Fruit fly (Drosophila melanogaster): ENCODE results near the gene CG3631.
A peak's percentile ranks its signal among the peaks of the same experiment; 100 is the strongest.

CG3631 gene

DNA sequence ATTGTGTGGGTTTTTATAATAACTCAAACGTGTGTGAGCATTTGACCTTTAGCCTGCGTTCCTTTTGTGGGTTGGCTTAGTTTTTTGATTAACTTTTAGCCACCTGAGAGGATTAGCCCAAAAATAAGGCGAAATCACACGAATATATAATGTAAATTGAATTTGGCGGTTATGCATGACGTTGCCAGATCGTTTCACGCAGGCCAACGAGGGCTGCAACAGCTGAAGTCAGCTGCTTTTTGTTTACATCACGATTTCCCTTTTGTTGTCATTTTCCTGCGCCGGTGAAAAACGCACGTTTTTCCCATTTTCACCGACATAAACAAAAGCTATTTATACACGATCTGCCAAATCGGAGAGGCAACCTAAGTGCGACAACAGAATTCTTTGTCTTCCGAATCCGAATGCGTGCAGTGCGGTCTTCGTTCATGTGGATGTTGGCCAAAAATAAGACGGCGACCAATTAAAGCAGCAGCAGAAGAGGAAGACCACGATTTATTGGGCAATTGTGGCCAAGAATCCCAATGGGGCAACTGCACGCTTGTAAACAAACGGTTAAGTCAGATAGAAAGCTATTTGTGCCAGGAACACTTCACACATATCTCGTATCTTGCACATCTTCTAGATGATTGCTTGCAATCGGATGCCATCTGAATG lies at the start of gene CG3631:
Gene CG3631 (plus strand): TSS at position 251 of the 657 bp plus-strand sequence.
- TF ChIP-seq noc (tag; optimal IDR thresholded peaks at IDR 0.05): no peak

DNA sequence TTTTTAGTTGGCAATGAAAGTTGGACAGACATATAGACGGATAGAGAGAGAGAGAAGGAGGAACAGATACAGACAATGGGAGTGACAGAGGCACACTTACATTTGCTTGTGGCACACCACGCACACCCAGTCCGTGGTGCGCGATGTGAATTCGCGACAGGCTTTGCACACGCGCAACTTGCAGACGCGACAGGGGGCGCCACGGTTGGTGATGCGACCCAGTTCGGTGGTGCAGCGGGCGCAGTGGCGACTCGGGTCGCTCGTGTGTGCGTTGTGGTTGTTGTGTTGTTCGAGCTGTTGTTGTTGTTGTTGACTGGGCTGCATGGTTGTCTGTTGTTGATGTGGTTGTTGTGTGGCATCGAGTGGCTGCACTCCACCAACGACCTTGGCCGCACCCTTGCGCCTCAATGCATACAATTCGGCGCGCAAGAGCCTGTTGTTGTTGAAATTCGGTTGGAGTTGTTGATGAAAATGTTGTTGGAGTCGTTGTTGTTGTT lies 48.9 kb upstream of the CG3631 start:
- no peak for TF ChIP-seq noc (tag; optimal IDR thresholded peaks at IDR 0.05)

DNA sequence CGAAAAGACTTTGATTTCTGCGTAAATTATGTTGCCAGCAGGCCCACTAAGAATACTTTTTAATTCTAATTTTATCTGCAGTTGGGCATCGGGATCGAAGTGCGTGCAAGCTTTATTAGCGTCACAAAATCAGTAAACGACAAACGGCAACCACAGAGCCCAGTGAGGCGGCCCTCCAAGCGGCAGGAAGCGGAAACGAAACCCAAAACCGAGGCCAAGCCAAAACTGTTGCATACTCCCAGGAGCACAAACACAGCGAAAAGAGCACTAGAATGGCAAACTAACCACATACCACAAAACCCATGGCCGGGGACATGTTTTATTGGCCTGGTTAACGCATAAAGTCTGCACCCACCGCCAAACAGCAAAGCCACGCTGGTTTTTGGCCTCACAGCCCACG lies 47.0 kb upstream of the CG3631 start:
- TF ChIP-seq noc (tag; optimal IDR thresholded peaks at IDR 0.05): no peak

DNA sequence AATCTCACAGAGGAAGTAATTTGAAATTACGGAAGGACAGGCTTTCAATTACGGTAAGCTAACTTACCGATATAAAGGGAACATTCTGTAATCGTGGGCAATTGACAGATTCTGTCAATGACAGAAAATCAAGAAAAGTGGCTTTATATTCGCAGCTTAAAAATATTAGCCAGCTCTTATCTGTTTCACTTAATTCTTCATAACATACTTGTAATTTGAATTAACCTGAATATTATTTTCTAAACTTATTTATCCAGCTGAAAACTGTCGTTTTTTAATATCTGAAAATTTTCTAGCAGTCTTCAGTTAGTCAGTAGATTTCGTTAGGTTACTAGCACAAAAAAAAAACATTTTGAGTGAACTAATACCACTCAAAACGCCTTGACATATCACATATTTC lies 34.5 kb upstream of the CG3631 start, which contains the start of gene CG3610:
Gene CG3610 (plus strand): TSS at position 301 of the 400 bp plus-strand sequence.
- no peak for TF ChIP-seq noc (tag; optimal IDR thresholded peaks at IDR 0.05)

DNA sequence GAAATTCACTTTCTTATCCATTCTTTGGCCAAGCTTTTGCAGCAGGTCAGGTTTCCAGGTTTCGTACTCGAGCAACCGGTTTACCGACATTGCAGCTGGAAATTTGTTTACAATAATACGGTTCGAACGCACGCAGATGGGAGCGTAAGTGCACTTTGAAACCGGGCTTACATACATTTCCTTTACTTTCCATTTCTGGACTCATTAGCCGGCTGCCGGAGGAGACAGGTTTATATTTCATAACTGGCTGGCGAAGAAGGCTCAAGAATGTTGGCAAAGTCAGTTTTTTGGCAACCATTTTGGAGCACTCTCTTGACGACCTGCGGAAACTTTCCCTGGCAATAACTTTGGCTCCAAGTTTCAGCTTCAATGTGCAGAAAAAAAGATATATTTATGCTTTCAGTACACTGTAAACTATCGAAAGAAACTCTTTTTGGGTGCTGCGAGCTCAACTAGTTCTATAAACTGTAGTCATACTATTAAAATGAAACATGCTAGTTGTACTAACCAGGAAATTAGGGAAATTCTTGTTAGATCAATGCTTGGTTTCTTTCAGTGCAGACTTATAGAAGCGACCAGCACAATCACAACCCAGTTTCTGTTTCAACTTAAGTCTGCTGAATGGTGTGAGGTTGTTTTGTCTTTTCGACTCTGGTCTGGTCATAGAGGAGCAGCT lies 32.2 kb upstream of the CG3631 start:
- no peak for TF ChIP-seq noc (tag; optimal IDR thresholded peaks at IDR 0.05)

DNA sequence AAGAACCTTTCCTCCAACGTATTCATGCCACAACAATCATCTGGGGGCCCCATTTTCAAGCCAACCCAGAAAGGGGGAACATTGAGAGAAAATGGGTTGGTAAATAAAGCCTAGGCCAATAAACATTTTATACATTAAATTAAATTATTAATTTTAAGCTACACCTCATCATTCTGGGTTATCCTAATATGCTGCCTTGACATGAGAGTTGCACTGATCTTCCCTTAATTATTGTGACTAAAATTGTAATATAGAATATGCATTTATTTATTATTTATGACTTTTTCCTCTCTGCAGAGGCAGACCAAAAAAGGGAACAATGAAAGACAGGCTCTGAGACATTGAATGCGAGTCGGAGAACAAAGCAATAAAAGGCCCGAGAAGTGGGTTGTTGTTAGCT lies 31.4 kb upstream of the CG3631 start:
- TF ChIP-seq noc (tag; optimal IDR thresholded peaks at IDR 0.05): no peak

DNA sequence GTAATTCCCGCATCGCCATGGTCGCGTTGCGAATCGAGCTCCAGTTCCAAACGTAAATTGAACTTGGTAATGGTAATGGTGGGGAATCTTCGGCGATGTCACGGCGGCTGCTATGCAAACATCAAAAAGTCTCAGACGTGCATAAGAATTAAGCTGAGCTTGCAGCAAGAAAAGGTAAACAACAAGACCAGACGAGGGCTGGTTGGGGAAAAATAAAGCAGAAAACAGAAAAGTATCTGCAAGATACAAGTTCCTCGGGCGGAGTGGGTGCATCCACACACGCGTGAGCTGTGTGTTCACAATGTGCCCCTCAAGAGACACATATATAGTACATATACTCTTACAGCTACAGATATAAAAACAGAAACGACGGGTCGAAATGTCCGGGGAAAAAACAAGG lies 26.6 kb upstream of the CG3631 start:
- no peak for TF ChIP-seq noc (tag; optimal IDR thresholded peaks at IDR 0.05)

DNA sequence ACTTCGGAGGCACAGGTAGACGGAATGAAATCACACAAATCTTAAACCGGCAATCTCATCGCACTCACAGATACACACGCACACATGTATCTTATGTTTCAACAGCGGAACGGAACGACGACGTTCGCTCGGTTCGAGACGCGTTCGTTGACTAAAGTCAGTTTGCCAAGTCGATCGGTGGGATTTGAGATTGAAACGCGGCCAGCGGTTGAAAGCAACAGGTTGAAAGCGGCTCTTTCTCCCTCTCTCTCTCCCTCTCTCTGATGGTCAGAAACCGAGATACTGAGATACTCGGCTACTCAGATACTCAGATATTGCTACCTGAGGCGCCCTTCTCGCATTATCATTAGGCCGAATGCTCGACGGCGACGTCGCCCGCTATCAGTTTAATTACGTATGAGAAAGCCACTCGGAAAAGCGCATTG lies 25.5 kb upstream of the CG3631 start:
- peak; percentile 48 for TF ChIP-seq noc (tag; optimal IDR thresholded peaks at IDR 0.05)

DNA sequence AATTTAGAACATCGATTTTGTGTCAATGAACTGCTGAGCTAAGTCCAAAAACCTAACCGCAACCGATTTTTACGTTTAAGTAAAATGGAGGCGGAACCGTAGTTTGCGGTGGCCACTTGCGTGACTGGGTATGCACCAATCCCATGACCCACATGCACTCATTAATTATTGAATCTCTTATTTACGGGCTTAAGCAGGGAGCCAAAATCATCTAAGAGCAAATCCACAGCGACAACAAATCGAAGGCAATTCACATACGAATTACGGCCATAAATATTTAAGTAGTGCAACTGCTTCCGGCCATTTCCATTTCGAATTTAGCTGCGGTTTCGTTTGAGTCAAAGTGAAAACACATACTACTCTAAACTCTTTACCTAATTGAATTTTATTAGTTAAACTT lies 14.4 kb upstream of the CG3631 start:
- no peak for TF ChIP-seq noc (tag; optimal IDR thresholded peaks at IDR 0.05)

DNA sequence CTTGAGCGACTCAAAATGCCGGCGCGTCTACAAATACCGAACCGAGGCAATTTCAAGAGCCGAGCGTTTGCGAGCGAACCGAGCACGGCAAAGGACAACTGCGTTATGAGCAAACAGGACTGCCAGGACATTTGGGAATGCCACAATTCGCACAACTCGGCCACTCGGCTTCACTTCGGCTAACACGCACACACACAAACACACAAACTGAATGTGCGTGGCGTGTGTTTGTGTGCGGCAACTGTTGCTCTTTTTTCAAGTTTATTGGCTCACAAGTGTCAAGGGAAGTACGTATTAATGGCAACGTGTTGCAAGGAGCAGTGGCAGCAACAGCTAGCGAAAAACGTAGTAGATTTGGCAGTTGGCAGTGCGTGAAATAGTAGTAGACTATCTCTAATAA lies 5.9 kb upstream of the CG3631 start:
- no peak for TF ChIP-seq noc (tag; optimal IDR thresholded peaks at IDR 0.05)

DNA sequence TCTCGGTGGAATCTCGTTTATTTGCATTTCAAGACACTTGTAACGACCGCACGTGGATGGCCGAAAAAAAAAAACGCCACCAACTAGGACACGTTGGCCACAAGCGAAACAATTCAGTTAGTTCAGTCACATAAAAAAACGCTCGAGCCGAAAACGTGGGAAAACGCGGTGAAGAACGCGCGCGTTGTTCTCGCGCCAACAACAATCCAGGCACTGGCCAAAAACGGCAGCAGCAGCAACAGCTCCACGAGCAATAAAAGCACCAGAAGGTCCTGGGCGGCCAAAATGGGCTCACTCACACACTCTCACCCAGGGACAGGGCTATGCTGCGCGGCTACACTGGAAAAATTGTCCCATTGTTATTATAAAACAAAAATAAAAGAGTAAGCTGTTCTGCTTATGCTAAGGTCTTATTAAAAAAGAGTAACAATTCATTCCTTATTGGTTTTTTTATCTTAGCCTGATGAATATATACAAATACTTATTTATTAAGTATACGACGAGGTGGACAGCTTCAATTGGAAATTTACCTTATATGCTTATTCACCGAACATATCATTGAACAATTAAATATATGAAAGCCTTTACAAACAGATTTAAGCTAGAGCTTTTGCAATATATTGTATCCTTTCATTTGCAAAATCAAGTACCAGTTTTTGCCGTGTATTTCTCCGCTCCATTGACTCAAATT lies 3.8 kb upstream of the CG3631 start, which contains the start of gene btsz:
Gene btsz (minus strand): TSS at position 215 of the 691 bp plus-strand sequence.
- no peak for TF ChIP-seq noc (tag; optimal IDR thresholded peaks at IDR 0.05)

DNA sequence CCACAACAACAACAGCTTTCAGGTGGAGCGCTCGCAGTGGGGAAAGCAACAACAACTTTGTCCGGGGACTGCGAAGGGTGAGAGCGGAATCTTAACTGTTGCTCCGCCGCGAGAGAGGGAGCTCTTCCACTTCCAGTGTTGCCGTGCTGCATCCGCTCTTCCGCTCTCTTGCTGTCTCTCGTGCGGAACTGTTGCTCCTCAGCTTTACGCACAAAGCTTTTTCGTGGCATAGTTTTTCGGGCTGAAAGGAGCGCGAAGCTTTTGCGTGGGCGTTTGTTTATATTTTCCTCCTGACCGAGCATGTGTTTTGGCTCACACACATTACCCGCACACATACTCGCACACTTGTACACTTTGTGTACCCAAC lies 3.3 kb upstream of the CG3631 start:
- no peak for TF ChIP-seq noc (tag; optimal IDR thresholded peaks at IDR 0.05)

DNA sequence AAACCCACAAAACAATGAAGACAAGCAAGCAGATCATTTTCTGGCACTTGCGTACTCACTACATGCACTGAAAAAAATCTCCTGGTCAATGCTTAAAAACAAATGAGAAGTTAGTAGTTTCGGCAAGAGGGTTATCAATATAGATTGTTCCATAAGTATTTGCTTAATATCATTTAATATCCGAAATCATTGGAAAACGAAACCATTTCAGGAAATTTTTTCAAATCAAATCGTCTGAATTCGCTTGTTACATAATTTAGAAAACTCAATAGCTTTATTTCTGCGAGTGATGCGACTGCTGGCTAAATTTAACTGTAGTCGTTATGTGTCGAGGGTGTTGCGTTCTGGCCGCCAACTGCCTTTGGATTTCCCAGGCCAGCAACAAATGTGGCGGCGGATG lies 1.1 kb upstream of the CG3631 start:
- TF ChIP-seq noc (tag; optimal IDR thresholded peaks at IDR 0.05): no peak

DNA sequence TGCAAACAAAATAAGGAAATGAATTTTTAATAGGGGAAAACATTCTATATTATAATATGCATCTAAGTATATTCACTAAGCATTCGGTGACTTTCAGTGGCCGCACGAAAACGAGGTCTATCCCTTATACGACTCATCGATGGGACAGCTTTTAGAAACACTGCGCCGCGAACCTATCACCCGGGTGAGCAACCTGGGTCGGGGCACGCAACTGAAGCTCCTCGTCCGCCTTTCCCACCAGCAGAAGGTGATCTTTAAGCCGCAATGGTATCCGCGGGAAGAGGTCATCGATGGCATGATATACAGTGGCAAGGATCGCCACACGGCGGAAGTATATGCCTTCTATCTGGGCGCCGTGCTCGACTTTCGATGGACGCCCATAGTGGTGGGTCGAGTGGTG lies 1.6 kb downstream of the CG3631 start:
- no peak for TF ChIP-seq noc (tag; optimal IDR thresholded peaks at IDR 0.05)

DNA sequence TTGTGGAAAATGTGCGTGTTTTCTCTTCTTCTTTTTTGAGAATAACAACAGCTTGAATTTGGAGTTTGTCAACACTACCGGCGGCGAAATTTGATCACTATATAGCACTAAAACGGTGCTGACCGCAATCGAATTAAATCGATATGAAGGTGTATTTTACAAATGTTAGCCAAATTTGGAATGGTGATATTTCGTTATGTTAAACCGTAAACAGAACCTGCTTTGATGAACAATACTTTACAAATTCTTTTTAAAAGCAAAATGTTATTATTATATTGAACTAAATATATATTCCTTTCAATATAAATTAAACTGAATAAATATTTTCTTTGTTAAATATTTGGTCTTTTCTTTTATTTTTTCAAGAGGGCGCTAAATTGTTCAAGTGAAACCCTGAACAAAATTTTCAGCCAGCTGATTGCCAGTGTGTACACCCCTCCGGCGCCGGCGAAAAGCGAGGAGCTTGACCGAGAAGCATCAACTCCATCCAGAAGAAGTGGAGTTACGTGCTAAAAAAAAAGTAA lies 6.8 kb downstream of the CG3631 start, which contains the start of the genes Rrp6, CG33331 and CG33332:
Gene Rrp6 (minus strand): TSS at position 236 of the 524 bp plus-strand sequence.
Gene CG33331 (plus strand): TSS at position 446 of the 524 bp plus-strand sequence.
Gene CG33332 (plus strand): TSS at position 446 of the 524 bp plus-strand sequence.
- TF ChIP-seq noc (tag; optimal IDR thresholded peaks at IDR 0.05): peak; percentile 74

DNA sequence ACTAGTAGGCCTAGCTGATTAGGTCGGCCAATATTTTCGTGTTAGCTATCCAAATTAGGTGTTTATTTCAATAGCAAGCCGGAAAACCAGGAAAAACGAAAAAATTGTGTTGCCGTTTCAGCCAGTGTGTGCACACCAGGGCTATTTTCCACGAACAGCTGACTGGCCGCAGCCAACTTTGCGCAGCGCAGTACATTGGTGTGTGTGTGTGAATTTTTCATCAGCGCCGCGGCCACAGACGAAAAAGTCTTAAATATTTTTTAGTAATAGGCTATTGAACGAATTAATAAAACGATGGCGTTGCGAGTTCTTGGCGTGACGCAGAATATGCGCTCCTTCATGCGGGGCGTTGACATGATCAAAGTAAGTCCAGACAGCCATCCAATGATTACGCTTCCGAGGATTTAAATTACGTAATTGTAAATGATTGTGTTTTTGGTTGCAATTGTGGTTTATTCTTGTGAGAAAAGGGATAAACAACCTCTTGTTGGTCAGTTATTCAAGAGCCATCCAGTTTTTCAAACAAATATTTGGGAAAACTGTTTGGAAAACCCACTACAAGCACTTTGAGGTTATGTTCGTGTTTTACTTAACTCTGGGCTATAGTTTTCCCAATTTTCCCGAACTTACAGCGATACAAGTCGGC lies 10.9 kb downstream of the CG3631 start, which contains the start of the genes CycC and UQCR-C1:
Gene CycC (minus strand): TSS at position 142 of the 646 bp plus-strand sequence.
Gene UQCR-C1 (plus strand): TSS at position 168 of the 646 bp plus-strand sequence.
- TF ChIP-seq noc (tag; optimal IDR thresholded peaks at IDR 0.05): no peak

Measured in whole organism, larva.